Fruit fly (Drosophila melanogaster): ENCODE results near the gene CG13288.

Gene CG13288

dm6 chr3L:5869614-5870204 is 37.5 kb upstream of the CG13288 start (continued):
- TF ChIP-seq zfh1 (GFP tag; IDR thresholded peaks at IDR 0.05) (peak; percentile 84; the same call in 2 of the 3 replicates), ro (GFP tag; IDR thresholded peaks at IDR 0.05) (no peak; the same call in 1 of the 2 replicates), CG10274 (GFP tag; optimal IDR thresholded peaks at IDR 0.05) (no peak), CG6272 (GFP tag; IDR thresholded peaks at IDR 0.05) (peak; percentile 56), salm (tag; optimal IDR thresholded peaks at IDR 0.05) (no peak), CG17829 (tag; optimal IDR thresholded peaks at IDR 0.05) (peak; percentile 83), fu2 (GFP tag; optimal IDR thresholded peaks at IDR 0.05) (no peak), CG18764 (GFP tag; optimal IDR thresholded peaks at IDR 0.05) (peak; percentile 70), cwo (GFP tag; optimal IDR thresholded peaks at IDR 0.05) (no peak), stwl (tag; optimal IDR thresholded peaks at IDR 0.05) (peak; percentile 79), H2.0 (GFP tag; IDR thresholded peaks at IDR 0.05) (peak; percentile 69), Rfx (GFP tag; IDR thresholded peaks at IDR 0.05) (peak; percentile 94), CG16815 (GFP tag; optimal IDR thresholded peaks at IDR 0.05) (peak; percentile 45), slp2 (GFP tag; optimal IDR thresholded peaks at IDR 0.05) (peak; percentile 51), CG11247 (GFP tag; IDR thresholded peaks at IDR 0.05) (peak; percentile 89), psq (GFP tag; optimal IDR thresholded peaks at IDR 0.05) (no peak), CG6683 (GFP tag; optimal IDR thresholded peaks at IDR 0.05) (no peak), HLH54F (GFP tag; optimal IDR thresholded peaks at IDR 0.05) (peak; percentile 34), CG4360 (GFP tag; IDR thresholded peaks at IDR 0.05) (peak; percentile 94), ara (GFP tag; IDR thresholded peaks at IDR 0.05) (peak; percentile 58), pita (GFP tag; optimal IDR thresholded peaks at IDR 0.05) (peak; percentile 59), Atf-2 (GFP tag; optimal IDR thresholded peaks at IDR 0.05) (no peak), cad (GFP tag; optimal IDR thresholded peaks at IDR 0.05) (no peak), NK7.1 (GFP tag; optimal IDR thresholded peaks at IDR 0.05) (peak; percentile 39), emc (GFP tag; optimal IDR thresholded peaks at IDR 0.05) (peak; percentile 22), CHES-1-like (GFP tag; optimal IDR thresholded peaks at IDR 0.05) (peak; percentile 34), gcm (GFP tag; optimal IDR thresholded peaks at IDR 0.05) (peak; percentile 11), Taf1 (GFP tag; IDR thresholded peaks at IDR 0.05) (no peak), usp (GFP tag; optimal IDR thresholded peaks at IDR 0.05) (no peak), aop (GFP tag; IDR thresholded peaks at IDR 0.05) (no peak), cg (GFP tag; optimal IDR thresholded peaks at IDR 0.05) (no peak), Dip3 (GFP tag; optimal IDR thresholded peaks at IDR 0.05) (peak; percentile 50), NC2α (GFP tag; optimal IDR thresholded peaks at IDR 0.05) (peak; percentile 11), CG10462 (GFP tag; optimal IDR thresholded peaks at IDR 0.05) (no peak), az2 (GFP tag; optimal IDR thresholded peaks at IDR 0.05) (peak; percentile 67), CG18619 (GFP tag; optimal IDR thresholded peaks at IDR 0.05) (no peak), tll (GFP tag; optimal IDR thresholded peaks at IDR 0.05) (no peak), Hand (GFP tag; optimal IDR thresholded peaks at IDR 0.05) (no peak), slbo (GFP tag; IDR thresholded peaks at IDR 0.05) (peak; percentile 93), abd-A (tag; optimal IDR thresholded peaks at IDR 0.05) (no peak), Med (GFP tag) (no peak), CG7839 (tag; optimal IDR thresholded peaks at IDR 0.05) (peak; percentile 74), corto (GFP tag; optimal IDR thresholded peaks at IDR 0.05) (no peak), Atf3 (GFP tag; optimal IDR thresholded peaks at IDR 0.05) (peak; percentile 15), CG3281 (GFP tag; optimal IDR thresholded peaks at IDR 0.05) (no peak), CG31441 (GFP tag; IDR thresholded peaks at IDR 0.05) (no peak), yki (optimal IDR thresholded peaks at IDR 0.05) (no peak), gt (GFP tag; IDR thresholded peaks at IDR 0.05) (0 out of 2 replicates have a peak, but pooled peaks have one; percentile 9), H15 (GFP tag; IDR thresholded peaks at IDR 0.05) (peak; percentile 77), CG33557 (GFP tag; optimal IDR thresholded peaks at IDR 0.05) (peak; percentile 35), Scr (GFP tag; IDR thresholded peaks at IDR 0.05; ENCODE audit: partially characterized antibody) (peak; percentile 23; the same call in 1 of the 2 replicates), Tbp (GFP tag; optimal IDR thresholded peaks at IDR 0.05) (no peak)
